Worm (Caenorhabditis elegans) whole organism, L2 larva: ENCODE measurements around the gene spl-3.

Source experiments
- fos-1 ChIP-seq: fragments of 150-350 bp; optimal IDR thresholded peaks from 2 replicates; lab custom pipeline; 2014; ENCODE audit warnings: missing biosample characterization, missing genetic modification characterization
- nhr-11 ChIP-seq: fragments of 150-350 bp; optimal IDR thresholded peaks from 2 replicates; lab custom pipeline; 2014; ENCODE audit warnings: missing biosample characterization, missing genetic modification characterization
- nhr-12 ChIP-seq: fragments of 150-350 bp; optimal IDR thresholded peaks from 2 replicates; lab custom pipeline; 2014; ENCODE audit warnings: missing biosample characterization, missing genetic modification characterization
- ztf-1 ChIP-seq: fragments of 200-800 bp; sonication (Bioruptor generic); conservative IDR thresholded peaks from 2 replicates; pipeline ENCODE4 v1.3.6; 2022; ENCODE audit warnings: missing genetic modification characterization, missing compliant biosample characterization

DNA sequence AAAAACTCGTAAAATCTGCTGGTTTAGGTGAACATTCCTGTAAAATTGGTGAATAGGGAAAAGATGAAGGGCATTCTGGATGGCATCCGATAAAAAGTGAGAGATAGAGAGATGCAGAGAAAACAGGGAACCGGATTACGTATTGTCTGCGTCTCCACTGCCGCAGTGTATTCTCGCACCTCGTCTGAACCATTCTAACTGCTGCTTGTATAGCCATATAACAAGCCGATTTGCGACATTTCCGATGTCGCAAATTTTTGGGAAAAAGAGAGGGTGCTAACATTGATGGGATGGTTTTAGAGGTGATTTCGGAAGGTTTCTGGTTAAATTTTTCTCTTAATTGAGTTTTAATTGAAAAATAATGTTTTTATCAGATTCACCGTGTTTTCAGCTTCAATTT, 28.3 kb downstream of the spl-3 start, which contains the start of gene W09G12.10:
- TF ChIP-seq fos-1 (no peak), nhr-11 (no peak), nhr-12 (no peak), ztf-1 (GFP tag; lab: Robert Waterston, UW) (no peak)
